In the genomic region with DNA sequence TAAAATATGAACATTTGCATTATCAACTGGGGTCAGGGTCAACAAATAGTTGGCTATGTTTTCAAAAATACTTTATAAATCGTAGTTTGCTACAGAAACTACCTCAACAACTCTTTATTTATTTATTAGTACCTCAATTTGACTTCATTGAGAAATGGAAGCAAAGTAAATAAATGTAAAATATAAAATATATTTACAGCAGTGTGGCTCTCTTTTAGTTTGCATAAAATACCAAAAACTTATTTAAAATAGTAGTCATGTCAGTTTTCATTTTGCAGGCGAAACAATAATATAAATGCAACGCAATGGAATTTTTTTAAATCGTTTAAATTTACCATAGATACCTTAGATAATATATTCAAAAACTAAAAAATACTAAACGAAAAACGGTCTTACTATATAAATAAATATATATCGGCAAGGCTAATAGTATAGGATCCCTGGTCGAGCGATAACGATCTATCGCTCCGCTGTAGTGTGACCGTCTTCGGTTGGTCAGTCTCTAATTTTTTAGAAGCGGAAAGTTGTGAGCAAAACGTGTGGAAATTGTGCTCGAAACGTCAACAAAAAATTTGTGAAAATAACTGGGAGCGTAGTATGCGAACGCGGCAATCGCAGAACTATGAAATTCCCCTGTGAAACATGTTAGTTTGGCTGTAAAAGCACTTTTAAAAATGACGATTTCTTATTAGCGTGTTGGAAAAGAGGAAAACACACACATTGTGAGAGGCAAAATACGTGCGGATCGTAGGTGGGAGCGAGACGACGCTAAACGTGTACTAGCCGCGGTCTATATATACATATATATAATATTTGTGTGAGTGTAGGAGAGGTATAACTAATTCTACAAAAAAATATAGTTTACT, we compare ENCODE assay signal across 6 fruit fly cellular contexts.
TF ChIP-seq lines count a peak whose summit lies in the region.

A gene (minus strand): TSS at position 223 of the 866 bp plus-strand sequence.
A gene (plus strand): TSS at position 470 of the 866 bp plus-strand sequence.

- peak; percentile 3 for TF ChIP-seq CTCF in whole organism, embryonic (GFP tag; optimal IDR thresholded peaks at IDR 0.05; lab: Kevin White, UChicago)

TF ChIP-seq in Kc167, 6 proteins besides CTCF, POLR2A, EP300 and RAD21:
- no peak for TF ChIP-seq insv (optimal IDR thresholded peaks at IDR 0.05; lab: Kevin White, UChicago)
- no peak for TF ChIP-seq ttk (optimal IDR thresholded peaks at IDR 0.05; lab: Kevin White, UChicago)
- TF ChIP-seq Myc (optimal IDR thresholded peaks at IDR 0.05; lab: Kevin White, UChicago): no peak
- TF ChIP-seq psq (optimal IDR thresholded peaks at IDR 0.05; lab: Kevin White, UChicago): peak; percentile 48
- TF ChIP-seq h (optimal IDR thresholded peaks at IDR 0.05; lab: Kevin White, UChicago): no peak
- TF ChIP-seq Sin3A (optimal IDR thresholded peaks at IDR 0.05; lab: Kevin White, UChicago): no peak

TF ChIP-seq in whole organism, 6 proteins besides CTCF, POLR2A, EP300 and RAD21:
- TF ChIP-seq CG8478 (optimal IDR thresholded peaks at IDR 0.05; lab: Kevin White, UChicago) (peak; percentile 68), EcR (GFP tag; optimal IDR thresholded peaks at IDR 0.05; lab: Kevin White, UChicago) (no peak)

TF ChIP-seq in whole organism, adult, 20 proteins besides CTCF, POLR2A, EP300 and RAD21 (continues in another document):
- no peak for TF ChIP-seq CG33017 (tag; optimal IDR thresholded peaks at IDR 0.05; lab: Kevin White, UChicago)
- peak; percentile 49 for TF ChIP-seq Hr96 (GFP tag; optimal IDR thresholded peaks at IDR 0.05; lab: Kevin White, UChicago)
- no peak for TF ChIP-seq kay (GFP tag; lab: Kevin White, UChicago; ENCODE audit: borderline replicate concordance)
- no peak for TF ChIP-seq Clk (GFP tag; optimal IDR thresholded peaks at IDR 0.05; lab: Kevin White, UChicago)
- TF ChIP-seq Crg-1 (GFP tag; optimal IDR thresholded peaks at IDR 0.05; lab: Kevin White, UChicago): no peak
- TF ChIP-seq CG7045 (GFP tag; optimal IDR thresholded peaks at IDR 0.05; lab: Kevin White, UChicago): no peak
- peak; percentile 60 for TF ChIP-seq Mnt (GFP tag; optimal IDR thresholded peaks at IDR 0.05; lab: Kevin White, UChicago)
- no peak for TF ChIP-seq toe (GFP tag; optimal IDR thresholded peaks at IDR 0.05; lab: Kevin White, UChicago)
- TF ChIP-seq cnc (optimal IDR thresholded peaks at IDR 0.05; lab: Kevin White, UChicago): no peak
- no peak for TF ChIP-seq tj (GFP tag; optimal IDR thresholded peaks at IDR 0.05; lab: Kevin White, UChicago)
- TF ChIP-seq CG11617 (GFP tag; optimal IDR thresholded peaks at IDR 0.05; lab: Kevin White, UChicago): peak; percentile 36
- TF ChIP-seq bab1 (GFP tag; optimal IDR thresholded peaks at IDR 0.05; lab: Kevin White, UChicago): peak; percentile 7
- TF ChIP-seq CG7101 (tag; optimal IDR thresholded peaks at IDR 0.05; lab: Kevin White, UChicago): peak; percentile 16
- TF ChIP-seq CG1620 (GFP tag; optimal IDR thresholded peaks at IDR 0.05; lab: Kevin White, UChicago): peak; percentile 30
- TF ChIP-seq cic (GFP tag; optimal IDR thresholded peaks at IDR 0.05; lab: Kevin White, UChicago): no peak
- TF ChIP-seq CG14711 (tag; optimal IDR thresholded peaks at IDR 0.05; lab: Kevin White, UChicago): peak; percentile 33
- TF ChIP-seq ovo (GFP tag; optimal IDR thresholded peaks at IDR 0.05; lab: Kevin White, UChicago): no peak
- no peak for TF ChIP-seq CG5204 (GFP tag; optimal IDR thresholded peaks at IDR 0.05; lab: Kevin White, UChicago)
- no peak for TF ChIP-seq pad (GFP tag; optimal IDR thresholded peaks at IDR 0.05; lab: Kevin White, UChicago)

TF ChIP-seq in whole organism, embryonic, 481 proteins besides CTCF, POLR2A, EP300 and RAD21 (continues in another document):
- TF ChIP-seq tna (GFP tag; IDR thresholded peaks at IDR 0.05; lab: Robert Waterston, UW; ENCODE audit: partially characterized antibody) (peak; percentile 83), CG5953 (GFP tag; IDR thresholded peaks at IDR 0.05; lab: Robert Waterston, UW) (no peak), Elba2 (GFP tag; optimal IDR thresholded peaks at IDR 0.05; lab: Kevin White, UChicago) (peak; percentile 87), az2 (GFP tag; optimal IDR thresholded peaks at IDR 0.05; lab: Kevin White, UChicago) (no peak), CG7786 (GFP tag; optimal IDR thresholded peaks at IDR 0.05; lab: Kevin White, UChicago) (no peak), CG8478 (optimal IDR thresholded peaks at IDR 0.05; lab: Kevin White, UChicago) (peak; percentile 70), Asciz (GFP tag; optimal IDR thresholded peaks at IDR 0.05; lab: Kevin White, UChicago) (peak; percentile 18), toy (GFP tag; IDR thresholded peaks at IDR 0.05; lab: Robert Waterston, UW) (no peak), bcd (GFP tag; optimal IDR thresholded peaks at IDR 0.05; lab: Kevin White, UChicago) (no peak), bigmax (GFP tag; optimal IDR thresholded peaks at IDR 0.05; lab: Kevin White, UChicago) (no peak), Rfx (GFP tag; IDR thresholded peaks at IDR 0.05; lab: Robert Waterston, UW) (peak; percentile 38; the same call in 1 of the 2 replicates), ind (GFP tag; optimal IDR thresholded peaks at IDR 0.05; lab: Kevin White, UChicago) (no peak), zen (tag; optimal IDR thresholded peaks at IDR 0.05; lab: Kevin White, UChicago) (peak; percentile 55), row (GFP tag; IDR thresholded peaks at IDR 0.05; lab: Robert Waterston, UW) (peak; percentile 54), HHEX (GFP tag; optimal IDR thresholded peaks at IDR 0.05; lab: Kevin White, UChicago) (no peak), CHES-1-like (GFP tag; optimal IDR thresholded peaks at IDR 0.05; lab: Kevin White, UChicago) (peak; percentile 46), Sin3A (optimal IDR thresholded peaks at IDR 0.05; lab: Kevin White, UChicago) (peak; percentile 52), CG13123 (GFP tag; optimal IDR thresholded peaks at IDR 0.05; lab: Kevin White, UChicago) (no peak), CG1233 (GFP tag; optimal IDR thresholded peaks at IDR 0.05; lab: Kevin White, UChicago) (no peak)

TF ChIP-seq in whole organism, prepupa, 60 proteins besides CTCF, POLR2A, EP300 and RAD21 (continues in another document):
- TF ChIP-seq Lpt (GFP tag; optimal IDR thresholded peaks at IDR 0.05; lab: Kevin White, UChicago) (no peak), dac (GFP tag; optimal IDR thresholded peaks at IDR 0.05; lab: Kevin White, UChicago) (no peak), Ets21C (GFP tag; optimal IDR thresholded peaks at IDR 0.05; lab: Kevin White, UChicago) (no peak), salr (GFP tag; optimal IDR thresholded peaks at IDR 0.05; lab: Kevin White, UChicago) (no peak), CG7368 (GFP tag; optimal IDR thresholded peaks at IDR 0.05; lab: Kevin White, UChicago) (no peak), Sox15 (GFP tag; optimal IDR thresholded peaks at IDR 0.05; lab: Kevin White, UChicago) (no peak), vri (GFP tag; optimal IDR thresholded peaks at IDR 0.05; lab: Kevin White, UChicago) (no peak), net (GFP tag; optimal IDR thresholded peaks at IDR 0.05; lab: Kevin White, UChicago) (no peak), CG9139 (GFP tag; optimal IDR thresholded peaks at IDR 0.05; lab: Kevin White, UChicago) (no peak), dsx (GFP tag; optimal IDR thresholded peaks at IDR 0.05; lab: Kevin White, UChicago; ENCODE audit: poor library complexity, severe bottlenecking) (no peak), CG1621 (tag; optimal IDR thresholded peaks at IDR 0.05; lab: Kevin White, UChicago) (no peak), CG6792 (GFP tag; optimal IDR thresholded peaks at IDR 0.05; lab: Kevin White, UChicago) (no peak), fd59A (GFP tag; optimal IDR thresholded peaks at IDR 0.05; lab: Kevin White, UChicago) (no peak), CG4318 (GFP tag; optimal IDR thresholded peaks at IDR 0.05; lab: Kevin White, UChicago) (no peak), CG3032 (tag; optimal IDR thresholded peaks at IDR 0.05; lab: Kevin White, UChicago) (peak; percentile 1), CG10669 (GFP tag; optimal IDR thresholded peaks at IDR 0.05; lab: Kevin White, UChicago) (no peak), CG15336 (GFP tag; IDR thresholded peaks at IDR 0.05; lab: Robert Waterston, UW) (no peak), CG32006 (GFP tag; optimal IDR thresholded peaks at IDR 0.05; lab: Kevin White, UChicago) (no peak), Eip78C (GFP tag; lab: Kevin White, UChicago) (peak; percentile 23), CG8632 (GFP tag; optimal IDR thresholded peaks at IDR 0.05; lab: Kevin White, UChicago) (no peak), fkh (GFP tag; optimal IDR thresholded peaks at IDR 0.05; lab: Kevin White, UChicago) (peak; percentile 56)

TF ChIP-seq in whole organism, wandering third instar larva, 38 proteins besides CTCF, POLR2A, EP300 and RAD21 (continues in another document):
- TF ChIP-seq h (GFP tag; optimal IDR thresholded peaks at IDR 0.05; lab: Kevin White, UChicago) (no peak), jim (GFP tag; optimal IDR thresholded peaks at IDR 0.05; lab: Kevin White, UChicago) (no peak), Rel (GFP tag; optimal IDR thresholded peaks at IDR 0.05; lab: Kevin White, UChicago) (no peak), Rel (tag; optimal IDR thresholded peaks at IDR 0.05; lab: Kevin White, UChicago) (peak; percentile 89), dl (GFP tag; optimal IDR thresholded peaks at IDR 0.05; lab: Kevin White, UChicago; ENCODE audit: insufficient read depth in 1 of 2, partially characterized antibody in 2 of 2) (no peak), pan (optimal IDR thresholded peaks at IDR 0.05; lab: Kevin White, UChicago) (no peak), HLH106 (tag; optimal IDR thresholded peaks at IDR 0.05; lab: Kevin White, UChicago) (peak; percentile 14), Mio (GFP tag; optimal IDR thresholded peaks at IDR 0.05; lab: Kevin White, UChicago) (no peak), Dif (GFP tag; optimal IDR thresholded peaks at IDR 0.05; lab: Kevin White, UChicago; ENCODE audit: partially characterized antibody) (no peak), Hr78 (GFP tag; optimal IDR thresholded peaks at IDR 0.05; lab: Kevin White, UChicago) (no peak), Jra (GFP tag; optimal IDR thresholded peaks at IDR 0.05; lab: Kevin White, UChicago) (no peak), dmrt93B (GFP tag; optimal IDR thresholded peaks at IDR 0.05; lab: Kevin White, UChicago) (no peak), fru (GFP tag; optimal IDR thresholded peaks at IDR 0.05; lab: Kevin White, UChicago) (no peak), br (GFP tag; optimal IDR thresholded peaks at IDR 0.05; lab: Kevin White, UChicago) (no peak), foxo (GFP tag; optimal IDR thresholded peaks at IDR 0.05; lab: Kevin White, UChicago) (no peak), dsf (GFP tag; optimal IDR thresholded peaks at IDR 0.05; lab: Kevin White, UChicago; ENCODE audit: borderline replicate concordance) (peak; percentile 32), brk (GFP tag; optimal IDR thresholded peaks at IDR 0.05; lab: Kevin White, UChicago) (peak; percentile 38), Dfd (GFP tag; optimal IDR thresholded peaks at IDR 0.05; lab: Kevin White, UChicago) (no peak), tai (GFP tag; optimal IDR thresholded peaks at IDR 0.05; lab: Kevin White, UChicago) (no peak), CG9705 (GFP tag; optimal IDR thresholded peaks at IDR 0.05; lab: Kevin White, UChicago) (no peak), GATAd (GFP tag; optimal IDR thresholded peaks at IDR 0.05; lab: Kevin White, UChicago) (no peak), OdsH (GFP tag; optimal IDR thresholded peaks at IDR 0.05; lab: Kevin White, UChicago) (no peak)
